Fruit fly (Drosophila melanogaster): ENCODE results near the gene CG33710.

Gene CG33710

DNA sequence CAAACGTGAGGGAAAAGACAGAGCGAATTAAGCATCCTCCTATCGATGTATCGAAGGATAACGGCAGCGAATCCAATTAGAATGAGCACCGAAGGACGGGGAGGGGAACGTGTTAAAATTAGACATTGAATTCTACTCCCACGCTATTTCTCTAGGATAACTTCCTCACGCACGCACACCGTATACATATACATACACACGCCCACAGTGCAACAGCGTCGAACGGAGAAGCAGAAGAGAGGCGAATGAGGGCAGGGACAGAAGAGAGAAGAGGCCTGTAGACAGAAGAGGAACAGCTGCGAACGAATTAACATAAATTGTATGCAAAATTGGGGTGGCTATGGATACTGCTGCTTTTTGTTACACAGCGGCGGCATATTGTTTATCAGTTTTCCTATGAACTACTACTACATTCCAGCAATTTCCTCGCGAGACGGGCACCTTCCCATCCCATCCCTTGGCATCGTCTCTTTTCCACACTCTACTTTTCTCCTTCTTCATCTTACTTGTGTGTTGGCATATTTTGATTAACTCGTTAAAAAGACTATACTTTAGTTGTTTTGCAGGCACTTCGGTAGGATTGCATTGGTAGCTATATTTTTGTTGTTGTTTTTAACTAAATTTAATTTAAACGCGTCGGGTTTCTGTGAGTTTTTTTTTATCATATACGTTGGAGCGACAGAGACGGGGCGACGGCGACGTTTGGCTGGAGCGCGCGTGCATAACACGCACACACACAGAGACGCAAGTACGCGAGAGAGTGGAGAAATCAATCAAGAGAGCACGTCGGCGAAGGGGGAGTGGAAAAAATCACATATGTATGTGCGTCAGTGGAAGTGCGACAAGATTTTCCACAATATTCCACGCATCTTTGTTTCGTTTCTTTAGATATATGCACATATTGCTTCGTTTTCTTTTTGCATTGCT, 44.1 kb downstream of the CG33710 start (continued):
- TF ChIP-seq amos (GFP tag; IDR thresholded peaks at IDR 0.05; ENCODE audit: partially characterized antibody) (0 out of 2 replicates have a peak, but pooled peaks have one; percentile 4), Antp (GFP tag; optimal IDR thresholded peaks at IDR 0.05) (no peak), mirr (GFP tag; optimal IDR thresholded peaks at IDR 0.05) (no peak), CG3838 (GFP tag; optimal IDR thresholded peaks at IDR 0.05) (no peak), Dip2 (GFP tag; IDR thresholded peaks at IDR 0.05) (no peak), CG12391 (tag; optimal IDR thresholded peaks at IDR 0.05) (no peak), emc (GFP tag; optimal IDR thresholded peaks at IDR 0.05) (no peak), knrl (GFP tag; IDR thresholded peaks at IDR 0.05; ENCODE audit: partially characterized antibody) (no peak), ac (GFP tag; optimal IDR thresholded peaks at IDR 0.05) (no peak), CG11085 (GFP tag; IDR thresholded peaks at IDR 0.05) (no peak), hkb (optimal IDR thresholded peaks at IDR 0.05) (no peak), hkb (GFP tag; IDR thresholded peaks at IDR 0.05) (no peak), Nf-YA (GFP tag; IDR thresholded peaks at IDR 0.05) (no peak), ro (GFP tag; IDR thresholded peaks at IDR 0.05) (no peak), CG11560 (tag; IDR thresholded peaks at IDR 0.05) (no peak), CG10209 (GFP tag; optimal IDR thresholded peaks at IDR 0.05) (no peak), chm (GFP tag; IDR thresholded peaks at IDR 0.05) (peak; percentile 38; the same call in 1 of the 2 replicates), CG13624 (GFP tag; optimal IDR thresholded peaks at IDR 0.05) (no peak), CG31388 (GFP tag; optimal IDR thresholded peaks at IDR 0.05) (no peak), CG4820 (GFP tag; optimal IDR thresholded peaks at IDR 0.05) (no peak), insv (GFP tag; optimal IDR thresholded peaks at IDR 0.05) (peak in 1 of 2 experiments; percentile 91), jumu (GFP tag; optimal IDR thresholded peaks at IDR 0.05) (no peak), sr (GFP tag; IDR thresholded peaks at IDR 0.05) (peak; percentile 96), ems (GFP tag; optimal IDR thresholded peaks at IDR 0.05) (no peak), ken (GFP tag; IDR thresholded peaks at IDR 0.05) (no peak), CG1647 (GFP tag; optimal IDR thresholded peaks at IDR 0.05) (no peak), Drgx (GFP tag; IDR thresholded peaks at IDR 0.05) (no peak), Rfx (GFP tag; IDR thresholded peaks at IDR 0.05) (peak; percentile 17; the same call in 1 of the 2 replicates), zfh1 (GFP tag; IDR thresholded peaks at IDR 0.05) (no peak), phol (tag; optimal IDR thresholded peaks at IDR 0.05) (no peak), CG10654 (GFP tag; optimal IDR thresholded peaks at IDR 0.05) (no peak), CG2199 (GFP tag; IDR thresholded peaks at IDR 0.05) (peak; percentile 20; the same call in 1 of the 3 replicates), tio (GFP tag; optimal IDR thresholded peaks at IDR 0.05) (no peak), C15 (GFP tag; IDR thresholded peaks at IDR 0.05) (no peak), CG17829 (tag; optimal IDR thresholded peaks at IDR 0.05) (no peak), ci (GFP tag; IDR thresholded peaks at IDR 0.05) (peak; percentile 35; the same call in 2 of the 3 replicates), CG6254 (GFP tag; optimal IDR thresholded peaks at IDR 0.05) (no peak), luna (GFP tag; optimal IDR thresholded peaks at IDR 0.05) (no peak), al (GFP tag; IDR thresholded peaks at IDR 0.05) (no peak), CG3163 (GFP tag; optimal IDR thresholded peaks at IDR 0.05) (peak; percentile 54), Usf (GFP tag; optimal IDR thresholded peaks at IDR 0.05) (no peak), CG7372 (GFP tag; IDR thresholded peaks at IDR 0.05) (no peak), B-H1 (GFP tag; IDR thresholded peaks at IDR 0.05) (no peak), CG7556 (GFP tag; optimal IDR thresholded peaks at IDR 0.05) (no peak), Dp (GFP tag; optimal IDR thresholded peaks at IDR 0.05) (no peak), Dad (GFP tag; optimal IDR thresholded peaks at IDR 0.05) (no peak), abd-A (tag; optimal IDR thresholded peaks at IDR 0.05) (peak; percentile 1), fd64A (GFP tag; optimal IDR thresholded peaks at IDR 0.05) (no peak), CG10431 (GFP tag; optimal IDR thresholded peaks at IDR 0.05) (no peak), CG4328 (GFP tag; optimal IDR thresholded peaks at IDR 0.05) (no peak)

Measured in whole organism, embryonic.